Worm (Caenorhabditis elegans) whole organism, L3 larva: Measurements from ENCODE around the gene his-2.
A peak's percentile ranks its signal among the peaks of the same experiment; 100 is the strongest.

ENCODE experiments used
- R02D3.7 ChIP-seq: fragments of 150-350 bp; optimal IDR thresholded peaks from 2 replicates; lab custom pipeline; 2014; ENCODE audit warnings: missing biosample characterization, missing genetic modification characterization
- ZK546.5 ChIP-seq: sonication (generic microtip); optimal IDR thresholded peaks from 2 replicates; lab custom pipeline; 2017; ENCODE audit warnings: missing biosample characterization, missing genetic modification characterization
- aly-2 ChIP-seq: fragments of 150-350 bp; optimal IDR thresholded peaks from 2 replicates; lab custom pipeline; 2014; ENCODE audit warnings: missing biosample characterization, missing genetic modification characterization
- ama-1 ChIP-seq: fragments of 150-350 bp; optimal IDR thresholded peaks from 2 replicates; lab custom pipeline; 2018
- ceh-16 ChIP-seq: sonication (generic microtip); optimal IDR thresholded peaks from 2 replicates; lab custom pipeline; 2017; ENCODE audit warnings: missing biosample characterization, missing genetic modification characterization
- ceh-28 ChIP-seq: fragments of 150-350 bp; optimal IDR thresholded peaks from 2 replicates; lab custom pipeline; 2014; ENCODE audit warnings: missing biosample characterization, missing genetic modification reagents, missing genetic modification characterization
- ceh-82 ChIP-seq: fragments of 150-350 bp; optimal IDR thresholded peaks from 2 replicates; lab custom pipeline; 2014; ENCODE audit warnings: missing biosample characterization, missing genetic modification characterization
- ceh-9 ChIP-seq: sonication (generic microtip); optimal IDR thresholded peaks from 2 replicates; lab custom pipeline; 2018; ENCODE audit warnings: missing biosample characterization, missing genetic modification characterization
- egl-27 ChIP-seq: sonication (generic microtip); optimal IDR thresholded peaks from 4 replicates; lab custom pipeline; 2017; ENCODE audit warnings: missing biosample characterization, missing genetic modification reagents, missing genetic modification characterization
- egl-5 ChIP-seq: fragments of 150-350 bp; optimal IDR thresholded peaks from 2 replicates; lab custom pipeline; 2017; ENCODE audit warnings: missing biosample characterization, missing genetic modification reagents, missing genetic modification characterization, inconsistent platforms
- elt-1 ChIP-seq: fragments of 150-350 bp; optimal IDR thresholded peaks from 2 replicates; lab custom pipeline; 2014; ENCODE audit warnings: missing biosample characterization, missing genetic modification characterization
- elt-2 ChIP-seq: sonication (generic microtip); optimal IDR thresholded peaks from 2 replicates; lab custom pipeline; 2016; ENCODE audit warnings: missing genetic modification reagents, mild to moderate bottlenecking, missing genetic modification characterization, missing compliant biosample characterization
- elt-3 ChIP-seq, 3 experiments: fragments of 150-350 bp in 1 of 3; sonication (generic microtip) in 2 of 3; optimal IDR thresholded peaks; 2 replicates in 2 of 3; 4 replicates in 1 of 3; lab custom pipeline; 2014 to 2017; ENCODE audit warnings: missing biosample characterization in 3 of 3, missing genetic modification characterization in 3 of 3
- eor-1 ChIP-seq, 2 experiments: fragments of 150-350 bp; optimal IDR thresholded peaks; 2 replicates each; lab custom pipeline; 2014 to 2018; ENCODE audit warnings: missing biosample characterization in 2 of 2, missing genetic modification characterization in 2 of 2
- fkh-10 ChIP-seq: sonication (generic microtip); optimal IDR thresholded peaks from 2 replicates; lab custom pipeline; 2017; ENCODE audit warnings: missing biosample characterization, missing genetic modification reagents, missing genetic modification characterization
- fkh-2 ChIP-seq: fragments of 150-350 bp; optimal IDR thresholded peaks from 2 replicates; lab custom pipeline; 2014; ENCODE audit warnings: missing biosample characterization, missing genetic modification reagents, missing genetic modification characterization
- fos-1 ChIP-seq: fragments of 150-350 bp; optimal IDR thresholded peaks from 2 replicates; lab custom pipeline; 2014; ENCODE audit warnings: missing biosample characterization, missing genetic modification characterization
- hmg-11 ChIP-seq: sonication (generic microtip); optimal IDR thresholded peaks from 2 replicates; lab custom pipeline; 2016; ENCODE audit warnings: missing genetic modification characterization, missing compliant biosample characterization
- jun-1 ChIP-seq: fragments of 150-350 bp; optimal IDR thresholded peaks from 2 replicates; lab custom pipeline; 2014; ENCODE audit warnings: missing biosample characterization, missing genetic modification reagents, missing genetic modification characterization
- lin-15B ChIP-seq: fragments of 150-350 bp; optimal IDR thresholded peaks from 2 replicates; lab custom pipeline; 2014; ENCODE audit warnings: missing biosample characterization, missing genetic modification characterization
- lin-39 ChIP-seq: fragments of 150-350 bp; optimal IDR thresholded peaks from 2 replicates; lab custom pipeline; 2018; ENCODE audit warnings: missing biosample characterization, missing genetic modification reagents, missing genetic modification characterization
- lsy-12 ChIP-seq: sonication (generic microtip); optimal IDR thresholded peaks from 2 replicates; lab custom pipeline; 2016; ENCODE audit warnings: mild to moderate bottlenecking, missing genetic modification characterization, missing compliant biosample characterization
- mdl-1 ChIP-seq: fragments of 150-350 bp; optimal IDR thresholded peaks from 2 replicates; lab custom pipeline; 2014; ENCODE audit warnings: missing biosample characterization, missing genetic modification characterization
- mml-1 ChIP-seq: fragments of 150-350 bp; sonication (generic microtip); optimal IDR thresholded peaks from 3 replicates; lab custom pipeline; 2014; ENCODE audit warnings: missing biosample characterization, missing genetic modification characterization
- nfya-1 ChIP-seq: sonication (generic microtip); optimal IDR thresholded peaks from 2 replicates; lab custom pipeline; 2017; ENCODE audit warnings: missing genetic modification characterization, mild to moderate bottlenecking, missing compliant biosample characterization, antibody characterized with exemption, moderate library complexity; ENCODE audit not compliant: insufficient read depth
- nhr-11 ChIP-seq: fragments of 150-350 bp; optimal IDR thresholded peaks from 2 replicates; lab custom pipeline; 2014; ENCODE audit warnings: missing biosample characterization, missing genetic modification characterization
- nhr-12 ChIP-seq: fragments of 150-350 bp; optimal IDR thresholded peaks from 2 replicates; lab custom pipeline; 2014; ENCODE audit warnings: missing biosample characterization, missing genetic modification characterization
- nhr-23 ChIP-seq: fragments of 150-350 bp; optimal IDR thresholded peaks from 2 replicates; lab custom pipeline; 2014; ENCODE audit warnings: missing biosample characterization, missing genetic modification reagents, missing genetic modification characterization
- nhr-237 ChIP-seq: fragments of 150-350 bp; optimal IDR thresholded peaks from 2 replicates; lab custom pipeline; 2014; ENCODE audit warnings: missing biosample characterization, missing genetic modification characterization
- nhr-25 ChIP-seq: sonication (generic microtip); optimal IDR thresholded peaks from 2 replicates; lab custom pipeline; 2017; ENCODE audit warnings: missing biosample characterization, missing genetic modification characterization
- nhr-28 ChIP-seq: fragments of 150-350 bp; optimal IDR thresholded peaks from 2 replicates; lab custom pipeline; 2014; ENCODE audit warnings: missing biosample characterization, missing genetic modification characterization
- nhr-67 ChIP-seq: fragments of 150-350 bp; optimal IDR thresholded peaks from 2 replicates; lab custom pipeline; 2014; ENCODE audit warnings: missing biosample characterization, missing genetic modification characterization
- nhr-76 ChIP-seq: fragments of 150-350 bp; sonication (generic microtip); optimal IDR thresholded peaks from 5 replicates; lab custom pipeline; 2014; ENCODE audit warnings: missing biosample characterization, missing genetic modification characterization
- nhr-77 ChIP-seq: fragments of 150-350 bp; optimal IDR thresholded peaks from 2 replicates; lab custom pipeline; 2014; ENCODE audit warnings: missing biosample characterization, missing genetic modification characterization
- pha-4 ChIP-seq: fragments of 150-350 bp; optimal IDR thresholded peaks from 2 replicates; lab custom pipeline; 2014; ENCODE audit warnings: missing biosample characterization, missing genetic modification reagents, missing genetic modification characterization
- pqm-1 ChIP-seq: fragments of 150-350 bp; optimal IDR thresholded peaks from 2 replicates; lab custom pipeline; 2017; ENCODE audit warnings: missing biosample characterization, missing genetic modification characterization, inconsistent platforms
- sea-2 ChIP-seq: fragments of 150-350 bp; sonication (generic microtip); optimal IDR thresholded peaks from 4 replicates; lab custom pipeline; 2014; ENCODE audit warnings: missing biosample characterization, missing genetic modification reagents, missing genetic modification characterization
- skn-1 ChIP-seq: fragments of 150-350 bp; optimal IDR thresholded peaks from 2 replicates; lab custom pipeline; 2014; ENCODE audit warnings: missing biosample characterization, missing genetic modification characterization
- tbx-2 ChIP-seq: sonication (generic microtip); optimal IDR thresholded peaks from 2 replicates; lab custom pipeline; 2016; ENCODE audit warnings: mild to moderate bottlenecking, missing genetic modification characterization, missing compliant biosample characterization
- unc-39 ChIP-seq: sonication (generic microtip); optimal IDR thresholded peaks from 4 replicates; lab custom pipeline; 2017; ENCODE audit warnings: missing biosample characterization, missing genetic modification characterization
- zag-1 ChIP-seq: fragments of 150-350 bp; optimal IDR thresholded peaks from 2 replicates; lab custom pipeline; 2014; ENCODE audit warnings: missing biosample characterization, missing genetic modification characterization
- ztf-11 ChIP-seq: fragments of 150-350 bp; optimal IDR thresholded peaks from 2 replicates; lab custom pipeline; 2014; ENCODE audit warnings: missing biosample characterization, missing genetic modification characterization
- ztf-4 ChIP-seq: fragments of 150-350 bp; optimal IDR thresholded peaks from 2 replicates; lab custom pipeline; 2014; ENCODE audit warnings: missing biosample characterization, missing genetic modification characterization

his-2 gene

ce11 chrV:16009564-16009963 is 32.5 kb downstream of the his-2 start, which contains the start of gene str-233:
Gene str-233, minus strand, starts transcription at chrV:16009664.
- TF ChIP-seq zag-1 (no peak), nhr-237 (tag; lab: Kevin White, UChicago) (no peak), nhr-28 (tag; lab: Kevin White, UChicago) (no peak), ceh-16 (no peak), eor-1 (tag; optimal IDR thresholded peaks at IDR 0.05; lab: Kevin White, UChicago) (no peak), pqm-1 (tag; lab: Kevin White, UChicago) (no peak), pha-4 (no peak), ceh-9 (tag; lab: Kevin White, UChicago) (no peak), mml-1 (no peak), sea-2 (GFP tag; lab: Kevin White, UChicago) (no peak), nhr-23 (no peak), nhr-11 (no peak), skn-1 (no peak), mdl-1 (tag; lab: Kevin White, UChicago) (no peak), ztf-11 (no peak)

- no peak for TF ChIP-seq lsy-12 (tag; lab: Kevin White, UChicago)
- no peak for TF ChIP-seq lin-39 (tag; lab: Kevin White, UChicago)
- no peak for TF ChIP-seq egl-5 (tag; lab: Kevin White, UChicago)
- TF ChIP-seq egl-27 (tag; lab: Kevin White, UChicago), result no peak
- TF ChIP-seq elt-3 (tag; optimal IDR thresholded peaks at IDR 0.05; lab: Kevin White, UChicago), result no peak
- TF ChIP-seq eor-1 (tag; optimal IDR thresholded peaks at IDR 0.05; lab: Kevin White, UChicago), result no peak
- no peak for TF ChIP-seq ZK546.5 (tag; lab: Kevin White, UChicago)
- no peak for TF ChIP-seq pha-4
- no peak for TF ChIP-seq lin-15B
- TF ChIP-seq nhr-76 (tag; lab: Kevin White, UChicago), result no peak
- TF ChIP-seq fkh-10 (GFP tag; lab: Kevin White, UChicago), result no peak
- TF ChIP-seq mdl-1 (tag; lab: Kevin White, UChicago), result no peak
- no peak for TF ChIP-seq fos-1 (tag; lab: Kevin White, UChicago)
- no peak for TF ChIP-seq nhr-12 (tag; lab: Kevin White, UChicago)
- no peak for TF ChIP-seq ama-1
- no peak for TF ChIP-seq hmg-11 (tag; lab: Kevin White, UChicago)
- TF ChIP-seq, all 47 proteins: peak for 0
Measured at ce11 chrV:16007505-16007904, 34.6 kb downstream of the his-2 start, which contains the start of gene str-231. Gene str-231, minus strand, starts transcription at chrV:16007605.

ce11 chrV:16002288-16002687 is 39.8 kb downstream of the his-2 start, which contains the start of gene nhr-63:
Gene nhr-63, plus strand, starts transcription at chrV:16002588.
- TF ChIP-seq aly-2, result no peak
- TF ChIP-seq fkh-2 (tag; lab: Kevin White, UChicago), result no peak
- no peak for TF ChIP-seq mml-1
- TF ChIP-seq nfya-1 (tag; lab: Kevin White, UChicago), result no peak
- TF ChIP-seq sea-2 (GFP tag; lab: Kevin White, UChicago), result no peak
- no peak for TF ChIP-seq ceh-82 (tag; lab: Kevin White, UChicago)
- TF ChIP-seq ZK546.5 (tag; lab: Kevin White, UChicago), result no peak
- TF ChIP-seq lin-39 (tag; lab: Kevin White, UChicago), result no peak
- TF ChIP-seq nhr-23, result no peak
- TF ChIP-seq lsy-12 (tag; lab: Kevin White, UChicago), result no peak
- no peak for TF ChIP-seq nhr-237 (tag; lab: Kevin White, UChicago)
- no peak for TF ChIP-seq mdl-1 (tag; lab: Kevin White, UChicago)
- no peak for TF ChIP-seq ztf-4 (tag; lab: Kevin White, UChicago)

ce11 chrV:16000433-16000832 is 41.6 kb downstream of the his-2 start, which contains the start of gene nhr-50:
Gene nhr-50, minus strand, starts transcription at chrV:16000631.
- TF ChIP-seq nfya-1 (tag; lab: Kevin White, UChicago), result no peak
- TF ChIP-seq tbx-2 (tag; lab: Kevin White, UChicago), result no peak
- no peak for TF ChIP-seq ceh-16
- no peak for TF ChIP-seq egl-5 (tag; lab: Kevin White, UChicago)
- no peak for TF ChIP-seq nhr-67 (tag; lab: Kevin White, UChicago)
- TF ChIP-seq fkh-2 (tag; lab: Kevin White, UChicago), result no peak
- no peak for TF ChIP-seq elt-1 (tag; lab: Kevin White, UChicago)
- no peak for TF ChIP-seq mml-1
- TF ChIP-seq ztf-4 (tag; lab: Kevin White, UChicago), result no peak
- no peak for TF ChIP-seq ceh-28 (tag; lab: Kevin White, UChicago)
- TF ChIP-seq ceh-82 (tag; lab: Kevin White, UChicago), result no peak
- peak; percentile 92 for TF ChIP-seq jun-1 (tag; lab: Kevin White, UChicago)
- TF ChIP-seq unc-39 (tag; lab: Kevin White, UChicago), result no peak
- peak; percentile 12 for TF ChIP-seq nhr-25 (tag; lab: Kevin White, UChicago)
- TF ChIP-seq nhr-77 (tag; lab: Kevin White, UChicago), result no peak
- no peak for TF ChIP-seq ama-1
- TF ChIP-seq nhr-237 (tag; lab: Kevin White, UChicago), result no peak
- TF ChIP-seq elt-3 (tag; optimal IDR thresholded peaks at IDR 0.05; lab: Kevin White, UChicago), result no peak
- no peak for TF ChIP-seq egl-27 (tag; lab: Kevin White, UChicago)
- peak; percentile 13 for TF ChIP-seq mdl-1 (tag; lab: Kevin White, UChicago)
- TF ChIP-seq pqm-1 (tag; lab: Kevin White, UChicago), result peak; percentile 84
- peak; percentile 80 for TF ChIP-seq elt-2 (tag; lab: Kevin White, UChicago)
- TF ChIP-seq fos-1 (tag; lab: Kevin White, UChicago), result peak; percentile 69
- TF ChIP-seq skn-1, result peak; percentile 13
- no peak for TF ChIP-seq lsy-12 (tag; lab: Kevin White, UChicago)
- TF ChIP-seq pha-4, result peak; percentile 93
- no peak for TF ChIP-seq R02D3.7 (tag; lab: Kevin White, UChicago)
- no peak for TF ChIP-seq nhr-11
- peak; percentile 55 for TF ChIP-seq nhr-23
- no peak for TF ChIP-seq nhr-28 (tag; lab: Kevin White, UChicago)
- TF ChIP-seq hmg-11 (tag; lab: Kevin White, UChicago), result no peak
